Fruit fly (Drosophila melanogaster) whole organism, embryonic: Measurements from ENCODE around the gene Rpn10.

Experiments
- Ada2b ChIP-seq: fragments of 200-800 bp; sonication (Bioruptor generic); IDR thresholded peaks from 2 replicates; pipeline ENCODE4 v1.3.6; 2022; ENCODE audit warnings: missing biosample characterization, missing genetic modification characterization
- Antp ChIP-seq: fragments of 200-800 bp; sonication (Bioruptor generic); optimal IDR thresholded peaks from 3 replicates; lab custom pipeline; 2016; ENCODE audit warnings: missing biosample characterization, missing genetic modification characterization
- BEAF-32 ChIP-seq: fragments of 200-800 bp; sonication (Bioruptor generic); optimal IDR thresholded peaks from 3 replicates; lab custom pipeline; 2017; ENCODE audit warnings: missing biosample characterization, missing genetic modification characterization, mild to moderate bottlenecking, moderate library complexity, missing genetic modification reagents
- C15 ChIP-seq: fragments of 200-800 bp; sonication (Bioruptor generic); IDR thresholded peaks from 3 replicates; pipeline ENCODE4 v1.3.6; 2022; ENCODE audit warnings: missing biosample characterization, missing genetic modification characterization
- CG11247 ChIP-seq: fragments of 200-800 bp; sonication (Bioruptor generic); IDR thresholded peaks from 2 replicates; pipeline ENCODE4 v1.3.6; 2022; ENCODE audit warnings: missing biosample characterization, missing genetic modification characterization
- CG11560 ChIP-seq: fragments of 200-800 bp; sonication (Bioruptor generic); IDR thresholded peaks from 3 replicates; pipeline ENCODE4 v1.3.6; 2022; ENCODE audit warnings: missing biosample characterization, missing genetic modification characterization
- CG12299 ChIP-seq: fragments of 200-800 bp; sonication (Bioruptor generic); optimal IDR thresholded peaks from 2 replicates; lab custom pipeline; 2018; ENCODE audit warnings: missing biosample characterization, mild to moderate bottlenecking, missing genetic modification characterization
- CG12769 ChIP-seq: fragments of 200-800 bp; sonication (Bioruptor generic); optimal IDR thresholded peaks from 2 replicates; lab custom pipeline; 2019; ENCODE audit warnings: missing biosample characterization, mild to moderate bottlenecking, missing genetic modification characterization, moderate library complexity
- CG13624 ChIP-seq: fragments of 200-800 bp; sonication (Bioruptor generic); optimal IDR thresholded peaks from 2 replicates; lab custom pipeline; 2016; ENCODE audit warnings: missing biosample characterization, missing genetic modification characterization
- CG13775 ChIP-seq: fragments of 200-800 bp; sonication (Bioruptor generic); optimal IDR thresholded peaks from 3 replicates; lab custom pipeline; 2017; ENCODE audit warnings: missing biosample characterization, mild to moderate bottlenecking, missing genetic modification characterization
- CG14014 ChIP-seq: fragments of 200-800 bp; sonication (Bioruptor generic); IDR thresholded peaks from 2 replicates; pipeline ENCODE4 v1.3.6; 2022; ENCODE audit warnings: missing biosample characterization, missing genetic modification characterization
- CG14710 ChIP-seq: fragments of 200-800 bp; sonication (Bioruptor generic); optimal IDR thresholded peaks from 3 replicates; lab custom pipeline; 2019; ENCODE audit warnings: missing biosample characterization, mild to moderate bottlenecking, missing genetic modification characterization, moderate library complexity
- CG14965 ChIP-seq: fragments of 200-800 bp; sonication (Bioruptor generic); optimal IDR thresholded peaks from 2 replicates; lab custom pipeline; 2016; ENCODE audit warnings: missing biosample characterization, missing genetic modification characterization, borderline replicate concordance
- CG15073 ChIP-seq: fragments of 200-800 bp; sonication (Bioruptor generic); optimal IDR thresholded peaks from 2 replicates; lab custom pipeline; 2016; ENCODE audit warnings: missing biosample characterization, missing genetic modification characterization
- CG17912 ChIP-seq: fragments of 200-800 bp; sonication (Bioruptor generic); optimal IDR thresholded peaks from 2 replicates; lab custom pipeline; 2018; ENCODE audit warnings: missing biosample characterization, mild to moderate bottlenecking, missing genetic modification characterization
- CG2199 ChIP-seq: fragments of 200-800 bp; sonication (Bioruptor generic); IDR thresholded peaks from 3 replicates; pipeline ENCODE4 v1.3.6; 2022; ENCODE audit warnings: missing biosample characterization, missing genetic modification characterization
- CG30431 ChIP-seq: fragments of 200-800 bp; sonication (Bioruptor generic); optimal IDR thresholded peaks from 2 replicates; lab custom pipeline; 2017; ENCODE audit warnings: missing biosample characterization, missing genetic modification characterization
- CG34224 ChIP-seq: fragments of 200-800 bp; sonication (Bioruptor generic); IDR thresholded peaks from 3 replicates; pipeline ENCODE4 v1.3.6; 2022; ENCODE audit warnings: missing biosample characterization, missing genetic modification characterization; ENCODE audit not compliant: partially characterized antibody
- CG5953 ChIP-seq: fragments of 200-800 bp; sonication (Bioruptor generic); IDR thresholded peaks from 2 replicates; pipeline ENCODE4 v1.3.6; 2022; ENCODE audit warnings: missing biosample characterization, missing genetic modification characterization
- CG7745 ChIP-seq: fragments of 200-800 bp; sonication (Bioruptor generic); optimal IDR thresholded peaks from 2 replicates; lab custom pipeline; 2018; ENCODE audit warnings: missing biosample characterization, mild to moderate bottlenecking, missing genetic modification characterization, moderate library complexity
- CG9932 ChIP-seq: fragments of 200-800 bp; sonication (Bioruptor generic); IDR thresholded peaks from 2 replicates; pipeline ENCODE4 v1.3.6; 2022; ENCODE audit warnings: missing biosample characterization, missing genetic modification characterization
- Dek ChIP-seq: fragments of 200-800 bp; sonication (Bioruptor generic); optimal IDR thresholded peaks from 3 replicates; lab custom pipeline; 2019; ENCODE audit warnings: missing biosample characterization, mild to moderate bottlenecking, missing genetic modification characterization, moderate library complexity
- H2.0 ChIP-seq: fragments of 200-800 bp; sonication (Bioruptor generic); IDR thresholded peaks from 2 replicates; pipeline ENCODE4 v1.3.6; 2022; ENCODE audit warnings: missing biosample characterization, missing genetic modification characterization
- HHEX ChIP-seq: fragments of 200-800 bp; sonication (Bioruptor generic); optimal IDR thresholded peaks from 3 replicates; lab custom pipeline; 2017; ENCODE audit warnings: missing biosample characterization, mild to moderate bottlenecking, missing genetic modification characterization, missing genetic modification reagents
- Kr ChIP-seq: fragments of 200-800 bp; sonication (Bioruptor generic); optimal IDR thresholded peaks from 2 replicates; lab custom pipeline; 2017; ENCODE audit warnings: missing biosample characterization, mild to moderate bottlenecking, missing genetic modification characterization
- Lpt ChIP-seq: fragments of >200 bp; optimal IDR thresholded peaks from 2 replicates; lab custom pipeline; 2018; ENCODE audit warnings: missing biosample characterization, missing genetic modification characterization
- MTF-1 ChIP-seq: fragments of 200-800 bp; sonication (Bioruptor generic); optimal IDR thresholded peaks from 2 replicates; lab custom pipeline; 2018; ENCODE audit warnings: missing biosample characterization, mild to moderate bottlenecking, missing genetic modification characterization, borderline replicate concordance
- Med ChIP-seq: fragments of 200-800 bp; sonication (Bioruptor generic); peaks from one replicate; lab custom pipeline; 2016; ENCODE audit warnings: missing biosample characterization, missing genetic modification characterization, mild to moderate bottlenecking, inconsistent platforms, moderate library complexity
- NFAT ChIP-seq: fragments of 200-800 bp; sonication (Bioruptor generic); IDR thresholded peaks from 2 replicates; pipeline ENCODE4 v1.3.6; 2022; ENCODE audit warnings: missing biosample characterization, missing genetic modification characterization
- Optix ChIP-seq: fragments of 200-800 bp; sonication (Bioruptor generic); IDR thresholded peaks from 3 replicates; pipeline ENCODE4 v1.3.6; 2022; ENCODE audit warnings: missing biosample characterization, missing genetic modification characterization
- Vsx1 ChIP-seq: fragments of 200-800 bp; sonication (Bioruptor generic); optimal IDR thresholded peaks from 2 replicates; lab custom pipeline; 2017; ENCODE audit warnings: missing biosample characterization, mild to moderate bottlenecking, missing genetic modification characterization, missing genetic modification reagents
- Xrp1 ChIP-seq: fragments of 200-800 bp; sonication (Bioruptor generic); IDR thresholded peaks from 2 replicates; pipeline ENCODE4 v1.3.6; 2022; ENCODE audit warnings: missing biosample characterization, missing genetic modification characterization
- al ChIP-seq: fragments of 200-800 bp; sonication (Bioruptor generic); IDR thresholded peaks from 2 replicates; pipeline ENCODE4 v1.3.6; 2022; ENCODE audit warnings: missing biosample characterization, missing genetic modification characterization
- cas ChIP-seq: fragments of 200-800 bp; sonication (Bioruptor generic); IDR thresholded peaks from 2 replicates; pipeline ENCODE4 v1.3.6; 2022; ENCODE audit warnings: missing biosample characterization, missing genetic modification characterization
- dan ChIP-seq: fragments of 200-800 bp; sonication (Bioruptor generic); IDR thresholded peaks from 2 replicates; pipeline ENCODE4 v1.3.6; 2022; ENCODE audit warnings: missing biosample characterization, missing genetic modification characterization
- exex ChIP-seq: fragments of 200-800 bp; sonication (Bioruptor generic); optimal IDR thresholded peaks from 4 replicates; lab custom pipeline; 2018; ENCODE audit warnings: missing biosample characterization, mild to moderate bottlenecking, missing genetic modification characterization, moderate library complexity
- ftz-f1 ChIP-seq: fragments of 200-800 bp; sonication (Bioruptor generic); optimal IDR thresholded peaks from 2 replicates; lab custom pipeline; 2016; ENCODE audit warnings: missing biosample characterization, missing genetic modification characterization
- kah ChIP-seq: fragments of 200-800 bp; sonication (Bioruptor generic); optimal IDR thresholded peaks from 2 replicates; lab custom pipeline; 2018; ENCODE audit warnings: missing biosample characterization, mild to moderate bottlenecking, missing genetic modification characterization
- lbe ChIP-seq: fragments of 200-800 bp; sonication (Bioruptor generic); optimal IDR thresholded peaks from 2 replicates; lab custom pipeline; 2016; ENCODE audit warnings: missing biosample characterization, mild to moderate bottlenecking, missing genetic modification characterization
- luna ChIP-seq: fragments of 200-800 bp; sonication (Bioruptor generic); optimal IDR thresholded peaks from 2 replicates; lab custom pipeline; 2016; ENCODE audit warnings: missing biosample characterization, missing genetic modification characterization
- maf-S ChIP-seq: fragments of 200-800 bp; sonication (Bioruptor generic); optimal IDR thresholded peaks from 2 replicates; lab custom pipeline; 2016; ENCODE audit warnings: missing biosample characterization, missing genetic modification characterization
- nmo ChIP-seq: fragments of 200-800 bp; sonication (Bioruptor generic); optimal IDR thresholded peaks from 2 replicates; lab custom pipeline; 2018; ENCODE audit warnings: missing biosample characterization, mild to moderate bottlenecking, missing genetic modification characterization, moderate library complexity
- oc ChIP-seq: fragments of 200-800 bp; sonication (Bioruptor generic); optimal IDR thresholded peaks from 2 replicates; lab custom pipeline; 2018; ENCODE audit warnings: missing biosample characterization, mild to moderate bottlenecking, missing genetic modification characterization, moderate library complexity
- pita ChIP-seq: fragments of 200-800 bp; sonication (Bioruptor generic); optimal IDR thresholded peaks from 2 replicates; lab custom pipeline; 2017; ENCODE audit warnings: missing biosample characterization, mild to moderate bottlenecking, missing genetic modification characterization
- pum ChIP-seq: fragments of 200-800 bp; sonication (Bioruptor generic); optimal IDR thresholded peaks from 2 replicates; lab custom pipeline; 2016; ENCODE audit warnings: missing biosample characterization, missing genetic modification characterization
- sim ChIP-seq: fragments of 200-800 bp; sonication (Bioruptor generic); IDR thresholded peaks from 2 replicates; pipeline ENCODE4 v1.3.6; 2022; ENCODE audit warnings: missing biosample characterization, missing genetic modification characterization
- sr ChIP-seq: fragments of 200-800 bp; sonication (Bioruptor generic); IDR thresholded peaks from 3 replicates; pipeline ENCODE4 v1.3.6; 2022; ENCODE audit warnings: missing biosample characterization, missing genetic modification characterization
- sug ChIP-seq: fragments of 200-800 bp; optimal IDR thresholded peaks from 2 replicates; lab custom pipeline; 2019; ENCODE audit warnings: missing biosample characterization, mild to moderate bottlenecking, missing genetic modification characterization, moderate library complexity
- tap ChIP-seq: fragments of 200-800 bp; optimal IDR thresholded peaks from 3 replicates; lab custom pipeline; 2019; ENCODE audit warnings: missing biosample characterization, mild to moderate bottlenecking, missing genetic modification characterization, moderate library complexity
- toy ChIP-seq: fragments of 200-800 bp; sonication (Bioruptor generic); IDR thresholded peaks from 2 replicates; pipeline ENCODE4 v1.3.6; 2022; ENCODE audit warnings: missing biosample characterization, missing genetic modification characterization
- trem ChIP-seq: fragments of 200-800 bp; optimal IDR thresholded peaks from 3 replicates; lab custom pipeline; 2019; ENCODE audit warnings: missing biosample characterization, mild to moderate bottlenecking, missing genetic modification characterization, moderate library complexity
- wor ChIP-seq: fragments of 200-800 bp; sonication (Bioruptor generic); IDR thresholded peaks from 2 replicates; pipeline ENCODE4 v1.3.6; 2022; ENCODE audit warnings: missing biosample characterization, missing genetic modification characterization

Gene Rpn10

dm6 chr3L:21536857-21537256 lies at the start of gene Rpn10 (continued):
- no peak for TF ChIP-seq CG14965 (GFP tag; lab: Kevin White, UChicago)
- no peak for TF ChIP-seq oc
- TF ChIP-seq CG30431: no peak
- no peak for TF ChIP-seq ftz-f1 (GFP tag; lab: Kevin White, UChicago)
- TF ChIP-seq wor (GFP tag; lab: Robert Waterston, UW): no peak
- TF ChIP-seq CG14710 (tag; lab: Kevin White, UChicago): peak; percentile 69
- no peak for TF ChIP-seq C15 (GFP tag; lab: Robert Waterston, UW)
- peak; percentile 72 for TF ChIP-seq nmo (GFP tag; lab: Kevin White, UChicago)
- peak; percentile 1 for TF ChIP-seq CG12299 (tag; lab: Kevin White, UChicago)
- peak; percentile 17 for TF ChIP-seq maf-S
- no peak for TF ChIP-seq Xrp1 (GFP tag; lab: Robert Waterston, UW)
- TF ChIP-seq sug: peak; percentile 57
- no peak for TF ChIP-seq Ada2b (GFP tag; lab: Robert Waterston, UW)
- TF ChIP-seq CG9932 (GFP tag; lab: Robert Waterston, UW): no peak
- TF ChIP-seq NFAT: no peak
- no peak for TF ChIP-seq CG12769 (tag; lab: Kevin White, UChicago)
- TF ChIP-seq CG7745: no peak
- peak; percentile 85 for TF ChIP-seq Med (GFP tag; lab: Kevin White, UChicago)
- TF ChIP-seq sim: no peak
- TF ChIP-seq pita (GFP tag; lab: Kevin White, UChicago): no peak
- TF ChIP-seq kah (GFP tag; lab: Kevin White, UChicago): no peak
- TF ChIP-seq pum: peak; percentile 26
- TF ChIP-seq toy: no peak
- TF ChIP-seq tap (tag; lab: Kevin White, UChicago): no peak
- no peak for TF ChIP-seq lbe
- no peak for TF ChIP-seq exex (tag; lab: Kevin White, UChicago)
- TF ChIP-seq dan (GFP tag; lab: Robert Waterston, UW): no peak
- TF ChIP-seq CG5953: no peak
- TF ChIP-seq CG13624 (GFP tag; lab: Kevin White, UChicago): peak; percentile 29
- TF ChIP-seq Vsx1: no peak
- no peak for TF ChIP-seq sr
- no peak for TF ChIP-seq CG11560 (tag; lab: Robert Waterston, UW)
- TF ChIP-seq CG14014 (GFP tag; lab: Robert Waterston, UW): peak; percentile 49; the same call in 1 of the 2 replicates
- TF ChIP-seq luna (GFP tag; lab: Kevin White, UChicago): no peak
- no peak for TF ChIP-seq Kr (GFP tag; lab: Kevin White, UChicago)
- TF ChIP-seq CG11247 (GFP tag; lab: Robert Waterston, UW): no peak
- TF ChIP-seq CG13775 (GFP tag; lab: Kevin White, UChicago): no peak
- TF ChIP-seq H2.0 (GFP tag; lab: Robert Waterston, UW): no peak
- no peak for TF ChIP-seq HHEX
- TF ChIP-seq Lpt (GFP tag; lab: Kevin White, UChicago): no peak
- TF ChIP-seq CG15073 (GFP tag; lab: Kevin White, UChicago): no peak
- TF ChIP-seq CG34224 (GFP tag; lab: Robert Waterston, UW): peak; percentile 98
- TF ChIP-seq cas (GFP tag; lab: Robert Waterston, UW): no peak
- TF ChIP-seq trem (tag; lab: Kevin White, UChicago): peak; percentile 86
- TF ChIP-seq Antp (GFP tag; lab: Kevin White, UChicago): peak; percentile 29
- TF ChIP-seq BEAF-32: peak; percentile 99
- no peak for TF ChIP-seq Optix (GFP tag; lab: Robert Waterston, UW)
- no peak for TF ChIP-seq CG17912 (GFP tag; lab: Kevin White, UChicago)
- no peak for TF ChIP-seq al (GFP tag; lab: Robert Waterston, UW)
- TF ChIP-seq Dek (tag; lab: Kevin White, UChicago): no peak
- TF ChIP-seq MTF-1 (GFP tag; lab: Kevin White, UChicago): no peak
- TF ChIP-seq CG2199: 0 out of 3 replicates have a peak, but pooled peaks have one; percentile 74
